Worm (Caenorhabditis elegans): ENCODE data around the gene Y38E10A.14.

The Y38E10A.14 gene

DNA sequence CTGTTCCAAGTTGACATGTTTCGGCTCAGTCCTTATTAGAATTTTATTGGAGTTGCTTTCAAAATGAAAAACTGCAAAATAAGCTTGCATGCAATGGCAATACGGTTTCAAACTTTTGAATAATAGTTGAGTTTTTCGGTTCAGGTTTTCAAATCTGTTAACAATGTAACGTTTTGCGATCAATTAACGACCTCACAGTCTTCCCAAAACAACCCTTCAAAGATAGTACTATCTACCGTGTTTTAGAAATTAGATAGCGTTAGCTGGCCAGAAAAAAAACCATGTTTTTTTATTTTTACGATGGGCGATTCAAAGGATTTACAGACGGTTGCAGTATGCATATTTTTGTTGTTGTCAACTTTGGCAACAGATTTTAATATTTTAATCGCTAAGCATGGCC, 6.6 kb upstream of the Y38E10A.14 start, which contains the start of gene Y38E10A.34:
Gene Y38E10A.34, plus strand, starts transcription at position 301 of the 400 bp plus-strand sequence.
- TF ChIP-seq tbx-7 (tag; optimal IDR thresholded peaks at IDR 0.05) (no peak), ceh-22 (tag; optimal IDR thresholded peaks at IDR 0.05) (no peak), hlh-15 (tag; optimal IDR thresholded peaks at IDR 0.05) (no peak), C38D4.7 (GFP tag; optimal IDR thresholded peaks at IDR 0.05) (no peak), pax-1 (tag; optimal IDR thresholded peaks at IDR 0.05) (no peak), pha-2 (tag; optimal IDR thresholded peaks at IDR 0.05) (no peak), pqm-1 (tag; optimal IDR thresholded peaks at IDR 0.05) (no peak), unc-86 (tag; optimal IDR thresholded peaks at IDR 0.05) (no peak), sox-2 (GFP tag; IDR thresholded peaks at IDR 0.05) (no peak), ahr-1 (tag; optimal IDR thresholded peaks at IDR 0.05) (no peak), gmeb-2 (tag; optimal IDR thresholded peaks at IDR 0.05) (no peak), K09A11.1 (tag; optimal IDR thresholded peaks at IDR 0.05; ENCODE audit: insufficient read depth) (no peak), lin-11 (tag; optimal IDR thresholded peaks at IDR 0.05) (no peak), ref-2 (tag; optimal IDR thresholded peaks at IDR 0.05) (no peak), sox-4 (tag; optimal IDR thresholded peaks at IDR 0.05) (no peak)

DNA sequence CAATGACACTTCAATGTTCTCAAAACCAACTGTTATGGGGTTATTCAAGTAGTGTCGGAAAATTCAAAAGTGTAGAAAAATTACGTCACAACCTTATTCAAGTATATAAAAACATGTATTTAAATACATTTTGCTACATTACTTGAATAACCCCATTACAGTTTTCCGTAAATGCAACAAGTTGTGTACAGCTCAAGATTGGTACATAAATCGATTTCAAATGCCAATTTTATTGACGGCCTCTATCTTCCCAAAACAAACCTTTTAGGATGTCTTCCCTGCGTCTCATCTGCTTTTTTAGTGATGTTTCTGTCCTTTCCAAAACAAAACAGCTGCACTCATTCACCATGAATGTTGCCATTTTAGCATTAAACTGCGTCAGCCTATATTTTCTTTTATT, 5.1 kb upstream of the Y38E10A.14 start, which contains the start of gene Y38E10A.28:
Gene Y38E10A.28, plus strand, starts transcription at position 301 of the 400 bp plus-strand sequence.
- no peak for TF ChIP-seq rnt-1 (tag; optimal IDR thresholded peaks at IDR 0.05)
- no peak for TF ChIP-seq sdc-2 (tag; optimal IDR thresholded peaks at IDR 0.05)
- no peak for TF ChIP-seq dve-1 (tag; optimal IDR thresholded peaks at IDR 0.05)
- no peak for TF ChIP-seq fkh-6 (tag; optimal IDR thresholded peaks at IDR 0.05)
- no peak for TF ChIP-seq T23F11.4 (GFP tag; optimal IDR thresholded peaks at IDR 0.05)
- no peak for TF ChIP-seq ref-2 (tag; optimal IDR thresholded peaks at IDR 0.05)

DNA sequence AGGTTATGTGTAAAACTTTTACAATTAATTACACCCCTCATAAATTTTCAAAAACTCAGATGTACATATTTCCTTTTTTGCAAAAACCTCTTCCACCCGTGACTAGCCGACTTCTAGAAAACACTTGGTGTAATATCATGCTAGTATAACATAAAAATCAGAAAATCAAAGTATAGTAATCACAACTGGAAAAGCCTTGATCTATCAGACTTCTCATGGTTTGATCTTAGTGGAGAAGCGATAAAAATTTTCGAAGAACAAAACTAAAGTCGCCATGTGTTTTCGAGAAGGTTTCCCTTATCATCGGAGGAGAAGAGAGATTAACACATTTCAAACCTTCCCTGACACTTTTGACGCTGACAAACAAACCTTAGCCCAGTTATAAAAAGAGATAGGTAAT, 4.2 kb upstream of the Y38E10A.14 start, which contains the start of gene nspe-5:
Gene nspe-5, plus strand, starts transcription at position 301 of the 400 bp plus-strand sequence.
- TF ChIP-seq C08G9.2 (tag; optimal IDR thresholded peaks at IDR 0.05) (no peak), npax-4 (tag; optimal IDR thresholded peaks at IDR 0.05) (no peak), mec-3 (tag; optimal IDR thresholded peaks at IDR 0.05; ENCODE audit: borderline replicate concordance) (no peak)

DNA sequence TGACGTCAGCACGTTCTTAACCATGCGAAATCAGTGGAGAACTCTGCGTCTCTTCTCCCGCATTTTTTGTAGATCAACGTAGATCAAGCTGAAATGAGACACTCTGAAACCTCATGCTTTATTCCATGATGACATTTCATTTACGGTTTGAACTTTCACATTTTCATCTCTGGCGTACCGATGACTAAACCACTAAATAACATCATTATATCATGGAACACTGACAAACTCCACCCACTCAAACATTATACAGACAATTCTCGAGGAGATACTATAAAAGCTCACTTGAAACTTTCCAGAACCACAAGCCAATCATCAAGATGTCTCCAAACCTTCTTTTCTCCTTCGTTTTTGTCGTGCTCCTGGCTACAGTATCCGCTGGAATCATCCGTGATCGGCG, 2.6 kb upstream of the Y38E10A.14 start, which contains the start of gene nspe-7:
Gene nspe-7, plus strand, starts transcription at position 301 of the 400 bp plus-strand sequence.
- TF ChIP-seq madf-2 (tag; optimal IDR thresholded peaks at IDR 0.05) = no peak
- TF ChIP-seq hlh-13 (GFP tag; optimal IDR thresholded peaks at IDR 0.05) = no peak
- TF ChIP-seq sox-2 (GFP tag; IDR thresholded peaks at IDR 0.05) = no peak
- TF ChIP-seq unc-86 (tag; optimal IDR thresholded peaks at IDR 0.05) = no peak
- no peak for TF ChIP-seq pha-2 (tag; optimal IDR thresholded peaks at IDR 0.05)
- no peak for TF ChIP-seq sox-4 (tag; optimal IDR thresholded peaks at IDR 0.05)
- no peak for TF ChIP-seq unc-3 (GFP tag; conservative IDR thresholded peaks at IDR 0.05)
- TF ChIP-seq unc-3 (tag; optimal IDR thresholded peaks at IDR 0.05) = no peak
- TF ChIP-seq hlh-6 (tag; optimal IDR thresholded peaks at IDR 0.05) = no peak
- no peak for TF ChIP-seq Y22D7AL.16 (tag; optimal IDR thresholded peaks at IDR 0.05)
- TF ChIP-seq lin-11 (tag; optimal IDR thresholded peaks at IDR 0.05) = no peak
- TF ChIP-seq nhr-11 (tag; optimal IDR thresholded peaks at IDR 0.05) = no peak
- TF ChIP-seq pqm-1 (tag; optimal IDR thresholded peaks at IDR 0.05) = no peak
- TF ChIP-seq K09A11.1 (tag; optimal IDR thresholded peaks at IDR 0.05; ENCODE audit: insufficient read depth) = no peak
- no peak for TF ChIP-seq ama-1 (optimal IDR thresholded peaks at IDR 0.05)
- no peak for TF ChIP-seq C38D4.7 (GFP tag; optimal IDR thresholded peaks at IDR 0.05)
- no peak for TF ChIP-seq ahr-1 (tag; optimal IDR thresholded peaks at IDR 0.05)

DNA sequence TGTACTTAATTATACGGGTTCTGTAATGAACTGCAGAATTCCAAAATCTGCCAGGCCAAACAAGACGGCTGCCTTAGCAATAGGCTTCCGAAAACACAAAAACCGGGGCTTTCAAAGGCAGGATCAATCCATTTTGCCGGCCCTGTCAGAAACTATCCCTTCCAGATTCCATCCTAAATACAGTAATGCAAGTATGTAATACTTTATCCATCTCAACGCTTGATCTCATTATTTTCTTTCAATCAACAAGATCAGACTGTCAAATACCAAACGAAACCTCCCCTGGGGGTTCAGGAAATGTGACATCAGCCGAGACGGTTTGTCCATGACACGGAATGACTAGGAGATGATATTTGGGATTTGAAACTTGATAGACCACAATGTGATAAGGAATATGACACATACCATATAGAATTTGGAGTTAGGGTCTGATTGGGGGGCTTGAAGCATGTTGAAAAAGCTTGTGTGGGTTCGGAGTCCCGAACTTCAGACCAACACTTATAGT, 1.8 kb upstream of the Y38E10A.14 start:
- no peak for TF ChIP-seq K09A11.1 (tag; optimal IDR thresholded peaks at IDR 0.05; ENCODE audit: insufficient read depth)
- TF ChIP-seq hlh-6 (tag; optimal IDR thresholded peaks at IDR 0.05) = no peak
- TF ChIP-seq elt-2 (tag; optimal IDR thresholded peaks at IDR 0.05) = no peak
- no peak for TF ChIP-seq pat-9 (tag; optimal IDR thresholded peaks at IDR 0.05)
- no peak for TF ChIP-seq pqm-1 (tag; optimal IDR thresholded peaks at IDR 0.05)
- TF ChIP-seq elt-4 (tag; optimal IDR thresholded peaks at IDR 0.05) = no peak
- no peak for TF ChIP-seq K02D7.2 (tag; optimal IDR thresholded peaks at IDR 0.05)
- TF ChIP-seq sox-2 (GFP tag; IDR thresholded peaks at IDR 0.05) = no peak
- TF ChIP-seq T23F11.4 (GFP tag; optimal IDR thresholded peaks at IDR 0.05) = no peak
- no peak for TF ChIP-seq nhr-232 (tag; optimal IDR thresholded peaks at IDR 0.05)
- no peak for TF ChIP-seq madf-2 (tag; optimal IDR thresholded peaks at IDR 0.05)
- no peak for TF ChIP-seq ceh-19 (GFP tag; optimal IDR thresholded peaks at IDR 0.05)
- no peak for TF ChIP-seq unc-42 (tag; optimal IDR thresholded peaks at IDR 0.05)
- no peak for TF ChIP-seq pha-2 (tag; optimal IDR thresholded peaks at IDR 0.05)
- no peak for TF ChIP-seq sox-4 (tag; optimal IDR thresholded peaks at IDR 0.05)
- TF ChIP-seq pros-1 (tag; optimal IDR thresholded peaks at IDR 0.05) = no peak
- TF ChIP-seq ama-1 (optimal IDR thresholded peaks at IDR 0.05) = no peak
- TF ChIP-seq npax-4 (tag; optimal IDR thresholded peaks at IDR 0.05) = no peak

Measured in whole organism, late embryonic.